Worm (Caenorhabditis elegans) whole organism, late embryonic: ENCODE results near the gene tpa-1.

Experiments used
- C38D4.7 ChIP-seq: fragments of 200-800 bp; sonication (Bioruptor generic); optimal IDR thresholded peaks from 2 replicates; lab custom pipeline; 2018; ENCODE audit warnings: mild to moderate bottlenecking, missing genetic modification characterization, moderate library complexity, missing compliant biosample characterization
- K02D7.2 ChIP-seq: sonication (generic microtip); optimal IDR thresholded peaks from 2 replicates; lab custom pipeline; 2017; ENCODE audit warnings: mild to moderate bottlenecking, missing genetic modification characterization, missing compliant biosample characterization
- K09A11.1 ChIP-seq: sonication (generic microtip); optimal IDR thresholded peaks from 2 replicates; lab custom pipeline; 2017; ENCODE audit warnings: antibody characterized with exemption, mild to moderate bottlenecking, missing genetic modification characterization, missing compliant biosample characterization; ENCODE audit not compliant: insufficient read depth
- Y22D7AL.16 ChIP-seq: sonication (generic microtip); optimal IDR thresholded peaks from 2 replicates; lab custom pipeline; 2016; ENCODE audit warnings: missing genetic modification characterization, missing compliant biosample characterization
- ama-1 ChIP-seq: fragments of 150-350 bp; optimal IDR thresholded peaks from 2 replicates; lab custom pipeline; 2014
- ceh-18 ChIP-seq: sonication (generic microtip); optimal IDR thresholded peaks from 2 replicates; lab custom pipeline; 2016; ENCODE audit warnings: missing genetic modification characterization, missing compliant biosample characterization
- ceh-19 ChIP-seq: fragments of 200-800 bp; sonication (Bioruptor generic); optimal IDR thresholded peaks from 2 replicates; lab custom pipeline; 2018; ENCODE audit warnings: mild to moderate bottlenecking, missing genetic modification characterization, missing compliant biosample characterization
- ceh-22 ChIP-seq: sonication (generic microtip); optimal IDR thresholded peaks from 2 replicates; lab custom pipeline; 2017; ENCODE audit warnings: missing biosample characterization, missing genetic modification characterization
- ceh-31 ChIP-seq: sonication (generic microtip); optimal IDR thresholded peaks from 2 replicates; lab custom pipeline; 2016; ENCODE audit warnings: missing genetic modification characterization, missing compliant biosample characterization
- ceh-45 ChIP-seq: fragments of 200-800 bp; sonication (Bioruptor generic); IDR thresholded peaks from 2 replicates; pipeline ENCODE4 v1.3.6; 2022; ENCODE audit warnings: missing genetic modification reagents, missing genetic modification characterization, missing compliant biosample characterization
- ceh-6 ChIP-seq: fragments of 200-800 bp; sonication (Bioruptor generic); optimal IDR thresholded peaks from 2 replicates; lab custom pipeline; 2018; ENCODE audit warnings: mild to moderate bottlenecking, missing genetic modification characterization, missing compliant biosample characterization
- ceh-9 ChIP-seq: sonication (generic microtip); optimal IDR thresholded peaks from 2 replicates; lab custom pipeline; 2016; ENCODE audit warnings: mild to moderate bottlenecking, missing genetic modification characterization, inconsistent platforms, missing compliant biosample characterization
- che-1 ChIP-seq: sonication (generic microtip); optimal IDR thresholded peaks from 2 replicates; lab custom pipeline; 2016; ENCODE audit warnings: mild to moderate bottlenecking, missing genetic modification characterization, missing compliant biosample characterization
- dve-1 ChIP-seq: sonication (generic microtip); optimal IDR thresholded peaks from 2 replicates; lab custom pipeline; 2017; ENCODE audit warnings: antibody characterized with exemption, mild to moderate bottlenecking, missing genetic modification characterization, missing compliant biosample characterization
- elt-2 ChIP-seq: sonication (generic microtip); optimal IDR thresholded peaks from 2 replicates; lab custom pipeline; 2016; ENCODE audit warnings: missing genetic modification reagents, missing genetic modification characterization, missing compliant biosample characterization
- ets-4 ChIP-seq: sonication (generic microtip); optimal IDR thresholded peaks from 2 replicates; lab custom pipeline; 2016; ENCODE audit warnings: missing genetic modification characterization, missing compliant biosample characterization
- eyg-1 ChIP-seq: sonication (generic microtip); optimal IDR thresholded peaks from 2 replicates; lab custom pipeline; 2016; ENCODE audit warnings: missing genotype, missing genetic modification characterization, missing compliant biosample characterization
- gmeb-2 ChIP-seq: sonication (generic microtip); optimal IDR thresholded peaks from 2 replicates; lab custom pipeline; 2016; ENCODE audit warnings: missing genetic modification characterization, inconsistent platforms, missing compliant biosample characterization
- hlh-13 ChIP-seq: fragments of 200-800 bp; sonication (Bioruptor generic); optimal IDR thresholded peaks from 2 replicates; lab custom pipeline; 2018; ENCODE audit warnings: mild to moderate bottlenecking, missing genetic modification characterization, missing compliant biosample characterization
- hlh-30 ChIP-seq: sonication (generic microtip); optimal IDR thresholded peaks from 2 replicates; lab custom pipeline; 2017; ENCODE audit warnings: antibody characterized with exemption, missing genetic modification characterization, missing compliant biosample characterization; ENCODE audit not compliant: insufficient read depth
- hlh-6 ChIP-seq: sonication (generic microtip); optimal IDR thresholded peaks from 2 replicates; lab custom pipeline; 2016; ENCODE audit warnings: missing genotype, missing genetic modification characterization, missing compliant biosample characterization
- lim-6 ChIP-seq: sonication (generic microtip); optimal IDR thresholded peaks from 2 replicates; lab custom pipeline; 2016; ENCODE audit warnings: missing genetic modification characterization, missing compliant biosample characterization
- mec-3 ChIP-seq: sonication (generic microtip); optimal IDR thresholded peaks from 2 replicates; lab custom pipeline; 2016; ENCODE audit warnings: borderline replicate concordance, missing genetic modification characterization, missing compliant biosample characterization
- nhr-11 ChIP-seq: fragments of 150-350 bp; optimal IDR thresholded peaks from 2 replicates; lab custom pipeline; 2014; ENCODE audit warnings: missing biosample characterization, missing genetic modification characterization
- npax-4 ChIP-seq: sonication (generic microtip); optimal IDR thresholded peaks from 2 replicates; lab custom pipeline; 2016; ENCODE audit warnings: missing genetic modification characterization, missing compliant biosample characterization
- odd-2 ChIP-seq: sonication (generic microtip); optimal IDR thresholded peaks from 2 replicates; lab custom pipeline; 2017; ENCODE audit warnings: antibody characterized with exemption, mild to moderate bottlenecking, missing genetic modification characterization, missing compliant biosample characterization
- pag-3 ChIP-seq: sonication (generic microtip); optimal IDR thresholded peaks from 2 replicates; lab custom pipeline; 2016; ENCODE audit warnings: missing compliant biosample characterization, missing genetic modification characterization, borderline replicate concordance
- pat-9 ChIP-seq: fragments of 200-800 bp; sonication (Bioruptor generic); optimal IDR thresholded peaks from 2 replicates; lab custom pipeline; 2018; ENCODE audit warnings: mild to moderate bottlenecking, missing genetic modification characterization, moderate library complexity, missing compliant biosample characterization
- pha-2 ChIP-seq: sonication (generic microtip); optimal IDR thresholded peaks from 2 replicates; lab custom pipeline; 2017; ENCODE audit warnings: mild to moderate bottlenecking, missing genetic modification characterization, missing compliant biosample characterization
- pha-4 ChIP-seq: fragments of 150-350 bp; optimal IDR thresholded peaks from 2 replicates; lab custom pipeline; 2018; ENCODE audit warnings: missing biosample characterization, missing genetic modification reagents, missing genetic modification characterization
- pqm-1 ChIP-seq: sonication (generic microtip); optimal IDR thresholded peaks from 2 replicates; lab custom pipeline; 2016; ENCODE audit warnings: missing genetic modification characterization, missing compliant biosample characterization
- pros-1 ChIP-seq: fragments of 150-350 bp; optimal IDR thresholded peaks from 2 replicates; lab custom pipeline; 2014; ENCODE audit warnings: missing biosample characterization, missing genetic modification reagents, missing genetic modification characterization
- ref-2 ChIP-seq: sonication (generic microtip); optimal IDR thresholded peaks from 2 replicates; lab custom pipeline; 2016; ENCODE audit warnings: missing genetic modification characterization, missing compliant biosample characterization
- unc-3 ChIP-seq, 2 experiments: fragments of 200-800 bp in 1 of 2; sonication (Bioruptor generic) in 1 of 2; sonication (generic microtip) in 1 of 2; conservative IDR thresholded peaks in 1 of 2; optimal IDR thresholded peaks in 1 of 2; 2 replicates each; pipeline versions ENCODE4 v1.3.6 to Lab custom; 2016 to 2022; ENCODE audit warnings: missing compliant biosample characterization in 2 of 2, missing genetic modification characterization in 2 of 2, missing genetic modification reagents in 1 of 2
- ztf-16 ChIP-seq: sonication (generic microtip); optimal IDR thresholded peaks from 2 replicates; lab custom pipeline; 2017; ENCODE audit warnings: missing genetic modification characterization, missing compliant biosample characterization

Gene tpa-1

ce11 chrIV:143807-144371 is 52.1 kb downstream of the tpa-1 start (continued):
- TF ChIP-seq gmeb-2 (tag; lab: Kevin White, UChicago) (peak; percentile 91), pag-3 (tag; lab: Kevin White, UChicago) (peak; percentile 14), lim-6 (no peak), ceh-9 (tag; lab: Kevin White, UChicago) (peak; percentile 72), hlh-6 (peak; percentile 93), C38D4.7 (GFP tag; lab: Kevin White, UChicago) (peak; percentile 88), ceh-6 (peak; percentile 94), ceh-18 (peak; percentile 70), hlh-13 (GFP tag; lab: Kevin White, UChicago) (peak; percentile 79), pat-9 (tag; lab: Kevin White, UChicago) (peak; percentile 95), pros-1 (tag; lab: Kevin White, UChicago) (peak; percentile 7), ceh-19 (GFP tag; lab: Kevin White, UChicago) (peak; percentile 93), mec-3 (tag; lab: Kevin White, UChicago) (peak; percentile 72), odd-2 (tag; lab: Kevin White, UChicago) (peak; percentile 68), elt-2 (tag; lab: Kevin White, UChicago) (peak; percentile 96), ceh-45 (GFP tag; lab: Robert Waterston, UW) (peak; percentile 76), ceh-22 (tag; lab: Kevin White, UChicago) (no peak), eyg-1 (tag; lab: Kevin White, UChicago) (peak; percentile 95), che-1 (tag; lab: Kevin White, UChicago) (peak; percentile 94), unc-3 (GFP tag; conservative IDR thresholded peaks at IDR 0.05; lab: Robert Waterston, UW) (peak; percentile 83), unc-3 (tag; optimal IDR thresholded peaks at IDR 0.05; lab: Kevin White, UChicago) (peak; percentile 92), ref-2 (tag; lab: Kevin White, UChicago) (peak; percentile 89), ama-1 (lab: Kevin White, UChicago) (no peak), Y22D7AL.16 (peak; percentile 92)

- TF ChIP-seq ceh-31 (tag; lab: Kevin White, UChicago) (no peak), ceh-19 (GFP tag; lab: Kevin White, UChicago) (no peak), hlh-30 (tag; lab: Kevin White, UChicago) (no peak), pha-4 (no peak)
Measured at ce11 chrIV:147819-148218, 56.0 kb downstream of the tpa-1 start, which contains the start of gene col-99. Gene col-99, minus strand, starts transcription at chrIV:147919.

ce11 chrIV:148756-149155 is 57.0 kb downstream of the tpa-1 start:
- TF ChIP-seq K09A11.1 (tag; lab: Kevin White, UChicago) = no peak
- no peak for TF ChIP-seq npax-4
- no peak for TF ChIP-seq ets-4
- TF ChIP-seq dve-1 (tag; lab: Kevin White, UChicago) = no peak
- no peak for TF ChIP-seq ceh-18
- no peak for TF ChIP-seq ceh-45 (GFP tag; lab: Robert Waterston, UW)
- no peak for TF ChIP-seq K02D7.2 (tag; lab: Kevin White, UChicago)
- TF ChIP-seq ztf-16 (tag; lab: Kevin White, UChicago) = no peak

ce11 chrIV:149794-150193 is 58.0 kb downstream of the tpa-1 start:
- TF ChIP-seq ceh-19 (GFP tag; lab: Kevin White, UChicago) (no peak), hlh-13 (GFP tag; lab: Kevin White, UChicago) (no peak), pqm-1 (no peak), pha-2 (no peak), elt-2 (tag; lab: Kevin White, UChicago) (no peak), pha-4 (no peak), ztf-16 (tag; lab: Kevin White, UChicago) (no peak), mec-3 (tag; lab: Kevin White, UChicago) (no peak), npax-4 (no peak), nhr-11 (tag; lab: Kevin White, UChicago) (no peak)
